Worm (Caenorhabditis elegans) whole organism, young adult: ENCODE data around the gene sel-7.

ENCODE experiments used
- ama-1 ChIP-seq, 3 experiments: fragments of 150-350 bp in 1 of 3; sonication (generic microtip) in 2 of 3; optimal IDR thresholded peaks; 2 replicates each; lab custom pipeline; 2014 to 2018; ENCODE audit warnings: missing biosample characterization in 2 of 3, missing genetic modification characterization in 2 of 3, missing genetic modification reagents in 2 of 3
- aptf-3 ChIP-seq: fragments of 200-800 bp; sonication (Bioruptor generic); IDR thresholded peaks from 2 replicates; pipeline ENCODE4 v1.3.6; 2022; ENCODE audit warnings: missing genetic modification characterization, missing compliant biosample characterization
- gei-17 ChIP-seq: fragments of 200-800 bp; sonication (Bioruptor generic); optimal IDR thresholded peaks from 2 replicates; lab custom pipeline; 2018; ENCODE audit warnings: mild to moderate bottlenecking, missing genetic modification characterization, missing compliant biosample characterization
- lag-1 ChIP-seq: fragments of 200-800 bp; sonication (Bioruptor generic); IDR thresholded peaks from 2 replicates; pipeline ENCODE4 v1.3.6; 2022; ENCODE audit warnings: missing genetic modification reagents, missing genetic modification characterization, missing compliant biosample characterization
- ztf-6 ChIP-seq: fragments of 200-800 bp; sonication (Bioruptor generic); IDR thresholded peaks from 2 replicates; pipeline ENCODE4 v1.3.6; 2022; ENCODE audit warnings: missing genetic modification reagents, missing genetic modification characterization, missing compliant biosample characterization

DNA sequence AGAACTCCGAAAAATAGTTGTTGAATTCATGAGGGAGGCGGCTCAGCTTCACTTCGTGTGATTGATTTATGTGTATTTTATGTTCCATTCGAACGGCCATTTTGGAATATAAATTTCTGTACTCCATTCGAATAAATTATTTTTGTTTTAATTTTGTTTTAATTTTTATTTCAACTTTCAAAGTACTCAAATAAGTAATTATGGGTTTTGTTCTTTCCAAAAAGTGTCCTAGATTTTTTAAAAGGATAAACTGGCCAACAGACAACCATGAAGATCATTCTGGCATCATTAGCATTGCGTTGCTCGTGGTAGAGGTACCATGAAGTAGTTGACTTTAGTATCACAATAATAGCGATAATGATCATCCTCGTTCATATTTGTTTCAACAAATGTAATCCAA is 13.7 kb downstream of the sel-7 start:
- TF ChIP-seq ztf-6 (GFP tag; lab: Robert Waterston, UW) = no peak
- TF ChIP-seq lag-1 (GFP tag; lab: Robert Waterston, UW) = no peak
- TF ChIP-seq aptf-3 (GFP tag; lab: Robert Waterston, UW) = no peak
- no peak for TF ChIP-seq ama-1 (optimal IDR thresholded peaks at IDR 0.05; lab: Kevin White, UChicago)
- TF ChIP-seq ama-1 (GFP tag; optimal IDR thresholded peaks at IDR 0.05; lab: Kevin White, UChicago) = no peak
- no peak for TF ChIP-seq gei-17 (GFP tag; lab: Kevin White, UChicago)
